Worm (Caenorhabditis elegans) whole organism, L4/young adult: ENCODE results near the gene wbp-11.

ENCODE experiments used
- W03F9.2 ChIP-seq: fragments of 150-350 bp; optimal IDR thresholded peaks from 2 replicates; lab custom pipeline; 2014; ENCODE audit warnings: missing biosample characterization, missing genetic modification characterization
- dao-5 ChIP-seq: sonication (generic microtip); optimal IDR thresholded peaks from 2 replicates; lab custom pipeline; 2016; ENCODE audit warnings: missing genotype, missing genetic modification characterization, moderate library complexity, missing compliant biosample characterization
- him-1 ChIP-seq: sonication (generic microtip); optimal IDR thresholded peaks from 2 replicates; lab custom pipeline; 2016; ENCODE audit warnings: missing genotype, missing genetic modification reagents, missing genetic modification characterization, missing compliant biosample characterization

- TF ChIP-seq him-1 (tag; lab: Kevin White, UChicago) (no peak), dao-5 (tag; lab: Kevin White, UChicago) (no peak), W03F9.2 (tag; lab: Kevin White, UChicago) (no peak)
These were observed 45.3 kb upstream of the wbp-11 start, which contains the start of gene F27E5.8 for ce11 chrII:10127389-10127788.
